Worm (Caenorhabditis elegans) whole organism, late embryonic: ENCODE results near the gene R09E10.5.

ENCODE experiments used
- C38D4.7 ChIP-seq: fragments of 200-800 bp; sonication (Bioruptor generic); optimal IDR thresholded peaks from 2 replicates; lab custom pipeline; 2018; ENCODE audit warnings: mild to moderate bottlenecking, missing genetic modification characterization, moderate library complexity, missing compliant biosample characterization
- Y22D7AL.16 ChIP-seq: sonication (generic microtip); optimal IDR thresholded peaks from 2 replicates; lab custom pipeline; 2016; ENCODE audit warnings: missing genetic modification characterization, missing compliant biosample characterization
- ama-1 ChIP-seq: fragments of 150-350 bp; optimal IDR thresholded peaks from 2 replicates; lab custom pipeline; 2014
- ceh-45 ChIP-seq: fragments of 200-800 bp; sonication (Bioruptor generic); IDR thresholded peaks from 2 replicates; pipeline ENCODE4 v1.3.6; 2022; ENCODE audit warnings: missing genetic modification reagents, missing genetic modification characterization, missing compliant biosample characterization
- ceh-9 ChIP-seq: sonication (generic microtip); optimal IDR thresholded peaks from 2 replicates; lab custom pipeline; 2016; ENCODE audit warnings: mild to moderate bottlenecking, missing genetic modification characterization, inconsistent platforms, missing compliant biosample characterization
- elt-2 ChIP-seq: sonication (generic microtip); optimal IDR thresholded peaks from 2 replicates; lab custom pipeline; 2016; ENCODE audit warnings: missing genetic modification reagents, missing genetic modification characterization, missing compliant biosample characterization
- fkh-10 ChIP-seq: fragments of 150-350 bp; optimal IDR thresholded peaks from 2 replicates; lab custom pipeline; 2014; ENCODE audit warnings: missing biosample characterization, missing genetic modification reagents, missing genetic modification characterization
- fkh-6 ChIP-seq: sonication (generic microtip); optimal IDR thresholded peaks from 2 replicates; lab custom pipeline; 2016; ENCODE audit warnings: missing genetic modification characterization, missing compliant biosample characterization
- hlh-13 ChIP-seq: fragments of 200-800 bp; sonication (Bioruptor generic); optimal IDR thresholded peaks from 2 replicates; lab custom pipeline; 2018; ENCODE audit warnings: mild to moderate bottlenecking, missing genetic modification characterization, missing compliant biosample characterization
- lin-11 ChIP-seq: fragments of 200-800 bp; sonication (Bioruptor generic); optimal IDR thresholded peaks from 2 replicates; lab custom pipeline; 2018; ENCODE audit warnings: mild to moderate bottlenecking, missing genetic modification characterization, missing compliant biosample characterization
- nfya-1 ChIP-seq: sonication (generic microtip); optimal IDR thresholded peaks from 2 replicates; lab custom pipeline; 2017; ENCODE audit warnings: missing genetic modification characterization, mild to moderate bottlenecking, missing compliant biosample characterization, antibody characterized with exemption, moderate library complexity
- pha-4 ChIP-seq: fragments of 150-350 bp; optimal IDR thresholded peaks from 2 replicates; lab custom pipeline; 2018; ENCODE audit warnings: missing biosample characterization, missing genetic modification reagents, missing genetic modification characterization
- pqm-1 ChIP-seq: sonication (generic microtip); optimal IDR thresholded peaks from 2 replicates; lab custom pipeline; 2016; ENCODE audit warnings: missing genetic modification characterization, missing compliant biosample characterization
- unc-86 ChIP-seq: sonication (generic microtip); optimal IDR thresholded peaks from 2 replicates; lab custom pipeline; 2016; ENCODE audit warnings: missing genetic modification characterization, missing compliant biosample characterization

DNA sequence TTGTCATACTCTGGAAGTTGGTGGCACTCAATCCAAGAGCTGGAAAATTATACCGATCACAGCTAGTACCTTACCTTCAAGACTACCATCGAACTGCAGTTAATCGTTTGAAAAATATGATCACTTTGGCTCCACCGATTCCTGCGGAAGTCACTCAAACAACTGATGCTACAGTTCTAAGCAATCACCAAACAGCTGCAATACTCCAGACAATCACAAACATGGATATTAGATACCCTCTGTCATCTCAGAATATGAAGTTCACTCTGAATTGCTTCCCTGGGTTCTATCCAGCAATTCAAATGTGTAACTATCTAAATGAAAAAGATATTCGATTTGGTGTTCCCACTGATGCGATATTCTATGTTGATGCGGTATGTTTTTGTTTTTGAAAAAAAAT is 13.5 kb downstream of the R09E10.5 start:
- TF ChIP-seq Y22D7AL.16 (tag; lab: Kevin White, UChicago) (no peak), fkh-6 (no peak), ama-1 (lab: Kevin White, UChicago) (no peak), unc-86 (tag; lab: Kevin White, UChicago) (no peak), pha-4 (tag; lab: Kevin White, UChicago) (no peak), C38D4.7 (GFP tag; lab: Kevin White, UChicago) (no peak), ceh-45 (no peak), fkh-10 (GFP tag; lab: Kevin White, UChicago) (no peak), nfya-1 (no peak), pqm-1 (no peak), lin-11 (no peak), ceh-9 (tag; lab: Kevin White, UChicago) (no peak), elt-2 (tag; lab: Kevin White, UChicago) (no peak), hlh-13 (no peak)
